Fruit fly (Drosophila melanogaster) whole organism, wandering third instar larva: ENCODE measurements around the gene mthl5.
A peak's percentile ranks its signal among the peaks of the same experiment; 100 is the strongest.

Experiments used
- Abd-B ChIP-seq: fragments of >200 bp; optimal IDR thresholded peaks from 2 replicates; lab custom pipeline; 2017; ENCODE audit warnings: missing biosample characterization, missing genetic modification characterization
- CG9705 ChIP-seq: fragments of 200-800 bp; sonication (Bioruptor generic); optimal IDR thresholded peaks from 2 replicates; lab custom pipeline; 2018; ENCODE audit warnings: missing biosample characterization, mild to moderate bottlenecking, missing genetic modification characterization
- Dfd ChIP-seq: fragments of >200 bp; optimal IDR thresholded peaks from 2 replicates; lab custom pipeline; 2017; ENCODE audit warnings: missing biosample characterization, missing genetic modification characterization
- Dif ChIP-seq: fragments of 200-275, 200-300 bp; sonication (Bioruptor generic); optimal IDR thresholded peaks from 2 replicates; lab custom pipeline; 2018; ENCODE audit warnings: missing biosample characterization, missing genetic modification characterization; ENCODE audit not compliant: partially characterized antibody
- GATAd ChIP-seq: sonication (Bioruptor generic); optimal IDR thresholded peaks from 2 replicates; lab custom pipeline; 2016; ENCODE audit warnings: missing biosample characterization, missing genetic modification characterization
- HLH106 ChIP-seq: fragments of 200-800 bp; optimal IDR thresholded peaks from 3 replicates; lab custom pipeline; 2019; ENCODE audit warnings: missing biosample characterization, mild to moderate bottlenecking, missing genetic modification characterization, moderate library complexity
- Hr78 ChIP-seq: fragments of >200 bp; optimal IDR thresholded peaks from 2 replicates; lab custom pipeline; 2017; ENCODE audit warnings: missing biosample characterization, missing genetic modification characterization
- Hr83 ChIP-seq: fragments of 200-300 bp; sonication (Bioruptor generic); optimal IDR thresholded peaks from 2 replicates; lab custom pipeline; 2016; ENCODE audit warnings: missing biosample characterization, mild to moderate bottlenecking, missing genetic modification characterization, moderate library complexity; ENCODE audit not compliant: poor library complexity, severe bottlenecking
- Jra ChIP-seq: sonication (Bioruptor generic); optimal IDR thresholded peaks from 2 replicates; lab custom pipeline; 2016; ENCODE audit warnings: missing biosample characterization, missing genetic modification characterization
- Mio ChIP-seq: sonication (Bioruptor generic); optimal IDR thresholded peaks from 2 replicates; lab custom pipeline; 2016; ENCODE audit warnings: missing biosample characterization, missing genetic modification characterization
- Myc ChIP-seq: fragments of >200 bp; optimal IDR thresholded peaks from 2 replicates; lab custom pipeline; 2017
- N ChIP-seq: fragments of >200 bp; optimal IDR thresholded peaks from 2 replicates; lab custom pipeline; 2018; ENCODE audit warnings: missing biosample characterization, missing external identifiers, missing genetic modification characterization
- OdsH ChIP-seq: fragments of 200-800 bp; sonication (Bioruptor generic); optimal IDR thresholded peaks from 2 replicates; lab custom pipeline; 2016; ENCODE audit warnings: missing biosample characterization, mild to moderate bottlenecking, missing genetic modification characterization
- Rel ChIP-seq, 2 experiments: fragments of 200-800 bp; sonication (Bioruptor generic) in 1 of 2; optimal IDR thresholded peaks; 2 replicates in 1 of 2; 3 replicates in 1 of 2; lab custom pipeline; 2016 to 2019; ENCODE audit warnings: mild to moderate bottlenecking in 2 of 2, missing biosample characterization in 2 of 2, missing genetic modification characterization in 2 of 2, moderate library complexity in 1 of 2
- Sp1 ChIP-seq: fragments of 200-800 bp; sonication (Bioruptor generic); optimal IDR thresholded peaks from 3 replicates; lab custom pipeline; 2019; ENCODE audit warnings: missing biosample characterization, mild to moderate bottlenecking, missing genetic modification characterization, moderate library complexity
- Vsx2 ChIP-seq: fragments of 200-300, 225-300 bp; sonication (Bioruptor generic); optimal IDR thresholded peaks from 2 replicates; lab custom pipeline; 2018; ENCODE audit warnings: missing biosample characterization, missing genetic modification characterization; ENCODE audit not compliant: partially characterized antibody
- br ChIP-seq: fragments of 200-800 bp; sonication (Bioruptor generic); optimal IDR thresholded peaks from 2 replicates; lab custom pipeline; 2016; ENCODE audit warnings: missing biosample characterization, missing genetic modification characterization
- brk ChIP-seq: fragments of 200-800 bp; sonication (Bioruptor generic); optimal IDR thresholded peaks from 2 replicates; lab custom pipeline; 2016; ENCODE audit warnings: missing biosample characterization, mild to moderate bottlenecking, missing genetic modification characterization
- dl ChIP-seq, 2 experiments: fragments of 175-275, 200-275 bp in 1 of 2; fragments of 200-275 bp in 1 of 2; sonication (Bioruptor generic); optimal IDR thresholded peaks; lab custom pipeline; 2018; ENCODE audit warnings: mild to moderate bottlenecking in 2 of 2, missing biosample characterization in 2 of 2, missing genetic modification characterization in 2 of 2, moderate library complexity in 2 of 2; ENCODE audit not compliant: partially characterized antibody in 2 of 2, insufficient read depth in 1 of 2
- ey ChIP-seq: fragments of 200-800 bp; sonication (Bioruptor generic); optimal IDR thresholded peaks from 2 replicates; lab custom pipeline; 2016; ENCODE audit warnings: missing biosample characterization, missing genetic modification characterization
- foxo ChIP-seq, 2 experiments: fragments of 200-800 bp; sonication (Bioruptor generic); optimal IDR thresholded peaks; 2 replicates in 1 of 2; 3 replicates in 1 of 2; lab custom pipeline; 2016 to 2017; ENCODE audit warnings: missing biosample characterization in 2 of 2, missing genetic modification characterization in 2 of 2
- fru ChIP-seq: fragments of 200-800 bp; sonication (Bioruptor generic); optimal IDR thresholded peaks from 3 replicates; lab custom pipeline; 2016; ENCODE audit warnings: missing biosample characterization, mild to moderate bottlenecking, missing genetic modification characterization
- lola ChIP-seq: fragments of >200 bp; optimal IDR thresholded peaks from 2 replicates; lab custom pipeline; 2017; ENCODE audit warnings: missing biosample characterization, missing genetic modification characterization
- pan ChIP-seq: fragments of >200 bp; optimal IDR thresholded peaks from 2 replicates; lab custom pipeline; 2017
- psq ChIP-seq: fragments of 200-800 bp; sonication (Bioruptor generic); optimal IDR thresholded peaks from 3 replicates; lab custom pipeline; 2017; ENCODE audit warnings: missing biosample characterization, mild to moderate bottlenecking, missing genetic modification characterization, moderate library complexity
- rgr ChIP-seq: fragments of 200-800 bp; sonication (Bioruptor generic); optimal IDR thresholded peaks from 3 replicates; lab custom pipeline; 2016; ENCODE audit warnings: missing biosample characterization, mild to moderate bottlenecking, missing genetic modification characterization
- sage ChIP-seq: fragments of 200-800 bp; sonication (Bioruptor generic); optimal IDR thresholded peaks from 2 replicates; lab custom pipeline; 2016; ENCODE audit warnings: missing biosample characterization, mild to moderate bottlenecking, missing genetic modification characterization
- sv ChIP-seq: fragments of 200-800 bp; sonication (Bioruptor generic); optimal IDR thresholded peaks from 3 replicates; lab custom pipeline; 2016; ENCODE audit warnings: missing biosample characterization, missing genetic modification characterization
- tai ChIP-seq: sonication (Bioruptor generic); optimal IDR thresholded peaks from 2 replicates; lab custom pipeline; 2016; ENCODE audit warnings: missing biosample characterization, missing genetic modification characterization
- usp ChIP-seq: fragments of >200 bp; optimal IDR thresholded peaks from 2 replicates; lab custom pipeline; 2017; ENCODE audit warnings: missing biosample characterization, missing genetic modification characterization
- woc ChIP-seq: sonication (Bioruptor generic); optimal IDR thresholded peaks from 2 replicates; lab custom pipeline; 2016; ENCODE audit warnings: missing biosample characterization, mild to moderate bottlenecking, missing genetic modification characterization

mthl5 gene

DNA sequence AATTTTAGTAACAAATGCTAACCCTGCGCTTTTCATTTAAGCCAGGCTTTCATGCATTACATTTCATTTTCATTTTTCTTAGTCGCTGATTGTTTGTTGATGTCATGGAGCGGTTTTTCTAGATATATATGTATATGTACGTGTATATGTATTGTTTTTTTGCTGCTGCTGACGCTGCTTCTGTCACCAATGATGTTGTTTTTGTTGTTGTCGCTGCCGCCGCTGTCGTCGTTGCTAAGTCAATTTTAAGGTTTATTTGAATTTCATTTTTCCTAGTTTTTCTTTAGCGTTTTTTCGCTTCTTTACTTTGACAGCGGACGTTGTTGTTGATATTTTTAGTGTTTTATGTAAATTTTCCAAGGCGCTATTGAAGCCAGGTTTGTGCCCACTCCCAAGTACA, 16.8 kb downstream of the mthl5 start:
- TF ChIP-seq Dif (GFP tag; lab: Kevin White, UChicago) (no peak), Rel (GFP tag; optimal IDR thresholded peaks at IDR 0.05; lab: Kevin White, UChicago) (no peak), Rel (tag; optimal IDR thresholded peaks at IDR 0.05; lab: Kevin White, UChicago) (no peak), woc (GFP tag; lab: Kevin White, UChicago) (no peak), tai (GFP tag; lab: Kevin White, UChicago) (no peak), GATAd (no peak), dl (GFP tag; optimal IDR thresholded peaks at IDR 0.05; lab: Kevin White, UChicago; ENCODE audit: insufficient read depth in 1 of 2, partially characterized antibody in 2 of 2) (no peak), Mio (GFP tag; lab: Kevin White, UChicago) (no peak), lola (GFP tag; lab: Kevin White, UChicago) (no peak), pan (lab: Kevin White, UChicago) (no peak), Abd-B (GFP tag; lab: Kevin White, UChicago) (no peak), Dfd (no peak), N (GFP tag; lab: Kevin White, UChicago) (no peak)

DNA sequence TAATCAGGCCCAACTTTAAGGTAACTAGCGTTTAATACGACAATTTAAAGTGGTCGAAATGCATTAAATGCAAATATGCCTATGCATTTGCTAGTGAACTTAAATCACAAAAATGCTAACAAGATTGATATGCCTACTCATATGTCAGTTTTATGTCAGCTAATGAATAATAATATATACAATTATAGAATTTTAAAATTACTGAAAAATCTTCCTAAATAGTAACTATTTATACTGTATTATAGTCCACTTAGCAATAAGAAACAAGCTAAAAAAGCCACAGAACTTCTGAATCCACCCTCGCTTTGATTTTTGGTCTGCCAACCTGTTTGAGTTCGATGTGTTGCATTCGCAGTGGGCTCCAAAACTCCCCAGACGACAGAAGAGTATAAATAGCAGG, 17.3 kb downstream of the mthl5 start:
- TF ChIP-seq fru (GFP tag; lab: Kevin White, UChicago) (no peak), sage (no peak), HLH106 (tag; lab: Kevin White, UChicago) (peak; percentile 37), rgr (GFP tag; lab: Kevin White, UChicago) (no peak), foxo (GFP tag; optimal IDR thresholded peaks at IDR 0.05; lab: Kevin White, UChicago) (peak in 1 of 2 experiments; percentile 50)

DNA sequence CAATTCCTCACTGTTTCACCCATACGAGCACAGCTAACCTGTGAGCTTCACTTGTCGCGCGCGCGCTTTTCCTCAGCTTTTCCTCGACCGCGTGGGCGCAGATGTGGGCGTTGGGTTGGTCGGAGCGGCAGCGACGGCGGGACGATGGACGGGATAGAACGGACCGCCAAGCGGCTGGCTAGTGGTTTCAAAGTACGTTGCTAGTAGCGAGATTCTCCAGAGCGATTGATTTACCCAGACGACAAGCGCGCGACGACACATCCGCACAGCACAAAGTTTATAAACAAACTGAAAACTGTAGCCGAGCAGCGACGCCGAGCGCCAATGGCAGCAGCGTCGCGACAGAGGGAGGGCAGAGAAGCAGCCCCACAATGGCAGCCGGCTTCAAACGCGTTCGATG, 17.8 kb downstream of the mthl5 start, which contains the start of gene CG6959:
CG6959 (minus strand) TSS at position 292 of the 400 bp plus-strand sequence.
- TF ChIP-seq Hr83 (GFP tag; lab: Kevin White, UChicago) (peak; percentile 28), brk (GFP tag; lab: Kevin White, UChicago) (no peak), rgr (GFP tag; lab: Kevin White, UChicago) (peak; percentile 9)

DNA sequence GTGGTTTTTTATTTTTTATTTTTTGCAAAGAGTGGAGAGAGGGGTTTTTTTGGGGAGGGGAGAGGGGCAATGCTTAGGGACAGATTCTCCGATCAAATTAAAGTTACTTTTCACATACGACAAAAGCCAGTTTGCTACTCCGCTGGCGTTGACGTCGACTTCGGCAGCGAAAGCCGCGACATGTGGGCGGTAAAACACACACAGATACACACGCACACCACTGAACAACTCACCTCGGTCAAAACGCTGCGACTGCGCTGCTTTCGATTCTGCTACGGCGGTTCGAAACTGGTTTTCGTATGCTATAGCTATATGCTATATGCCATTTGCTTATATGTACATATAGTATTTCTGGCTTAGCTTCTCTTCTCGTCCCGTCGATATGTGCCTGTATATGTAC, 18.4 kb downstream of the mthl5 start:
- TF ChIP-seq brk (GFP tag; lab: Kevin White, UChicago), result no peak
- no peak for TF ChIP-seq tai (GFP tag; lab: Kevin White, UChicago)
- no peak for TF ChIP-seq Dfd
- no peak for TF ChIP-seq Abd-B (GFP tag; lab: Kevin White, UChicago)
- TF ChIP-seq OdsH (GFP tag; lab: Kevin White, UChicago), result no peak
- no peak for TF ChIP-seq usp (GFP tag; lab: Kevin White, UChicago)
- peak; percentile 61 for TF ChIP-seq Dif (GFP tag; lab: Kevin White, UChicago)
- TF ChIP-seq ey (GFP tag; lab: Kevin White, UChicago), result no peak
- no peak for TF ChIP-seq Sp1 (GFP tag; lab: Kevin White, UChicago)
- no peak for TF ChIP-seq Myc (lab: Kevin White, UChicago)
- no peak for TF ChIP-seq Mio (GFP tag; lab: Kevin White, UChicago)
- no peak for TF ChIP-seq psq
- TF ChIP-seq Jra, result no peak
- TF ChIP-seq pan (lab: Kevin White, UChicago), result no peak
- TF ChIP-seq HLH106 (tag; lab: Kevin White, UChicago), result no peak
- peak; percentile 9 for TF ChIP-seq N (GFP tag; lab: Kevin White, UChicago)
- TF ChIP-seq dl (GFP tag; optimal IDR thresholded peaks at IDR 0.05; lab: Kevin White, UChicago; ENCODE audit: insufficient read depth in 1 of 2, partially characterized antibody in 2 of 2), result peak in 1 of 2 experiments; percentile 22
- TF ChIP-seq CG9705 (GFP tag; lab: Kevin White, UChicago), result no peak
- peak; percentile 50 for TF ChIP-seq fru (GFP tag; lab: Kevin White, UChicago)
- no peak for TF ChIP-seq GATAd
- no peak for TF ChIP-seq Hr83 (GFP tag; lab: Kevin White, UChicago)
- peak; percentile 14 for TF ChIP-seq Vsx2 (GFP tag; lab: Kevin White, UChicago)
- TF ChIP-seq rgr (GFP tag; lab: Kevin White, UChicago), result no peak
- no peak for TF ChIP-seq br (GFP tag; lab: Kevin White, UChicago)
- TF ChIP-seq Rel (GFP tag; optimal IDR thresholded peaks at IDR 0.05; lab: Kevin White, UChicago), result peak; percentile 32
- TF ChIP-seq Rel (tag; optimal IDR thresholded peaks at IDR 0.05; lab: Kevin White, UChicago), result no peak
- no peak for TF ChIP-seq foxo (GFP tag; optimal IDR thresholded peaks at IDR 0.05; lab: Kevin White, UChicago)
- TF ChIP-seq, all 38 proteins: peak for 6

DNA sequence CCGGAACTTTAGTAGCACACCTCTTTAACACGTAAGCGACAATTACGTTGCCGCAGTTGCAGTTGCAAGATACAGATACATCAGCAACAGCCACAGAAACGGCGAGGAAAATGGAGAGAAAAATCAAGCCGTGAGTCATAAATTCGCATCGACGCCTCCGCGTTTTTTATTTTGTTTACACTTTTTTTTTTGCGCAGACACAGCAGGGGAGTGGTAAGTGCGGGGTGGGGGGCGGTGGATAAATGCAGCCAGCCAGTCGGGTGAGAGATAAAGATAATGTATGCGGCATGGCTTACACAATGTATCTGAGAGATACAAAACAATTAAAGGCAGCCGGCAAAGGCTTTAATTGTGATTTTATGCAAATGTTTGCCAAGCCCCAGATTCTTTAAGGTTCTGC, 21.8 kb downstream of the mthl5 start:
- no peak for TF ChIP-seq sv (GFP tag; lab: Kevin White, UChicago)
- TF ChIP-seq Dif (GFP tag; lab: Kevin White, UChicago), result no peak
- TF ChIP-seq CG9705 (GFP tag; lab: Kevin White, UChicago), result no peak
- TF ChIP-seq Hr78, result no peak
